Fruit fly (Drosophila melanogaster) whole organism, embryonic: Measurements from ENCODE around the gene Hpd.

Experiments used
- Adf1 ChIP-seq: fragments of 200-800 bp; sonication (Bioruptor generic); IDR thresholded peaks from 2 replicates; pipeline ENCODE4 v1.3.6; 2022; ENCODE audit warnings: missing biosample characterization, missing genetic modification characterization
- Aef1 ChIP-seq: fragments of 200-800 bp; sonication (Bioruptor generic); IDR thresholded peaks from 3 replicates; pipeline ENCODE4 v1.3.6; 2022; ENCODE audit warnings: missing biosample characterization, missing genetic modification characterization
- Awh ChIP-seq: fragments of 200-800 bp; sonication (Bioruptor generic); IDR thresholded peaks from 2 replicates; pipeline ENCODE4, ENCODE4 v1.3.6; 2022; ENCODE audit warnings: missing biosample characterization, missing genetic modification characterization
- BtbVII ChIP-seq: fragments of 200-800 bp; sonication (Bioruptor generic); optimal IDR thresholded peaks from 3 replicates; lab custom pipeline; 2017; ENCODE audit warnings: missing biosample characterization, mild to moderate bottlenecking, missing genetic modification characterization
- CG11398 ChIP-seq: fragments of 200-800 bp; sonication (Bioruptor generic); optimal IDR thresholded peaks from 2 replicates; lab custom pipeline; 2016; ENCODE audit warnings: missing biosample characterization, missing genetic modification characterization
- CG12659 ChIP-seq: fragments of 200-800 bp; sonication (Bioruptor generic); optimal IDR thresholded peaks from 3 replicates; lab custom pipeline; 2017; ENCODE audit warnings: mild to moderate bottlenecking, missing biosample characterization, missing genetic modification reagents, missing genetic modification characterization
- CG13624 ChIP-seq: fragments of 200-800 bp; sonication (Bioruptor generic); optimal IDR thresholded peaks from 2 replicates; lab custom pipeline; 2016; ENCODE audit warnings: missing biosample characterization, missing genetic modification characterization
- CG13775 ChIP-seq: fragments of 200-800 bp; sonication (Bioruptor generic); optimal IDR thresholded peaks from 3 replicates; lab custom pipeline; 2017; ENCODE audit warnings: missing biosample characterization, mild to moderate bottlenecking, missing genetic modification characterization
- CG14014 ChIP-seq: fragments of 200-800 bp; sonication (Bioruptor generic); IDR thresholded peaks from 2 replicates; pipeline ENCODE4 v1.3.6; 2022; ENCODE audit warnings: missing biosample characterization, missing genetic modification characterization
- CG14050 ChIP-seq: fragments of 200-800 bp; sonication (Bioruptor generic); IDR thresholded peaks from 3 replicates; pipeline ENCODE4 v1.3.6; 2022; ENCODE audit warnings: missing biosample characterization, missing genetic modification characterization
- CG14710 ChIP-seq: fragments of 200-800 bp; sonication (Bioruptor generic); optimal IDR thresholded peaks from 3 replicates; lab custom pipeline; 2019; ENCODE audit warnings: missing biosample characterization, mild to moderate bottlenecking, missing genetic modification characterization, moderate library complexity
- CG16813 ChIP-seq: fragments of 200-800 bp; sonication (Bioruptor generic); IDR thresholded peaks from 3 replicates; pipeline ENCODE4 v1.3.6; 2022; ENCODE audit warnings: missing biosample characterization, missing genetic modification characterization; ENCODE audit not compliant: partially characterized antibody
- CG1792 ChIP-seq: fragments of 200-800 bp; sonication (Bioruptor generic); optimal IDR thresholded peaks from 2 replicates; lab custom pipeline; 2016; ENCODE audit warnings: missing biosample characterization, missing genetic modification characterization
- CG18262 ChIP-seq: fragments of 200-800 bp; optimal IDR thresholded peaks from 3 replicates; lab custom pipeline; 2019; ENCODE audit warnings: missing biosample characterization, mild to moderate bottlenecking, missing genetic modification characterization, moderate library complexity
- CG2120 ChIP-seq: fragments of 200-800 bp; sonication (Bioruptor generic); optimal IDR thresholded peaks from 3 replicates; lab custom pipeline; 2016; ENCODE audit warnings: missing biosample characterization, missing genetic modification characterization
- CG34376 ChIP-seq: fragments of 200-800 bp; sonication (Bioruptor generic); optimal IDR thresholded peaks from 2 replicates; lab custom pipeline; 2018; ENCODE audit warnings: missing biosample characterization, mild to moderate bottlenecking, missing genetic modification characterization
- CG3847 ChIP-seq: fragments of 200-800 bp; sonication (Bioruptor generic); IDR thresholded peaks from 2 replicates; pipeline ENCODE4 v1.3.6; 2022; ENCODE audit warnings: missing biosample characterization, missing genetic modification characterization
- CG4617 ChIP-seq: fragments of 200-800 bp; sonication (Bioruptor generic); optimal IDR thresholded peaks from 3 replicates; lab custom pipeline; 2016; ENCODE audit warnings: missing biosample characterization, missing genetic modification characterization, borderline replicate concordance
- CG5245 ChIP-seq: fragments of 200-800 bp; sonication (Bioruptor generic); optimal IDR thresholded peaks from 3 replicates; lab custom pipeline; 2016; ENCODE audit warnings: missing biosample characterization, missing genetic modification characterization
- CG6272 ChIP-seq: fragments of 200-800 bp; sonication (Bioruptor generic); IDR thresholded peaks from 2 replicates; pipeline ENCODE4 v1.3.6; 2022; ENCODE audit warnings: missing biosample characterization, missing genetic modification characterization
- CG6813 ChIP-seq: fragments of 200-800 bp; sonication (Bioruptor generic); optimal IDR thresholded peaks from 2 replicates; lab custom pipeline; 2017; ENCODE audit warnings: missing biosample characterization, missing genetic modification characterization, mild to moderate bottlenecking, moderate library complexity, missing genetic modification reagents
- CG7839 ChIP-seq: fragments of 200-800 bp; sonication (Bioruptor generic); optimal IDR thresholded peaks from 3 replicates; lab custom pipeline; 2018; ENCODE audit warnings: missing biosample characterization, mild to moderate bottlenecking, missing genetic modification characterization, moderate library complexity
- D19B ChIP-seq: fragments of 200-800 bp; sonication (Bioruptor generic); optimal IDR thresholded peaks from 2 replicates; lab custom pipeline; 2017; ENCODE audit warnings: missing biosample characterization, mild to moderate bottlenecking, missing genetic modification characterization
- Dref ChIP-seq: fragments of 200-800 bp; sonication (Bioruptor generic); IDR thresholded peaks from 2 replicates; pipeline ENCODE4 v1.3.6; 2022; ENCODE audit warnings: missing biosample characterization, missing genetic modification characterization
- Gsc ChIP-seq: fragments of 200-800 bp; sonication (Bioruptor generic); IDR thresholded peaks from 2 replicates; pipeline ENCODE4 v1.3.6; 2022; ENCODE audit warnings: missing biosample characterization, missing genetic modification characterization
- H15 ChIP-seq: fragments of 200-800 bp; sonication (Bioruptor generic); IDR thresholded peaks from 3 replicates; pipeline ENCODE4 v1.3.6; 2022; ENCODE audit warnings: missing biosample characterization, missing genetic modification characterization
- Lim3 ChIP-seq: fragments of 200-800 bp; sonication (Bioruptor generic); IDR thresholded peaks from 2 replicates; pipeline ENCODE4 v1.3.6; 2022; ENCODE audit warnings: missing biosample characterization, missing genetic modification characterization
- MESR4 ChIP-seq: fragments of 200-800 bp; sonication (Bioruptor generic); optimal IDR thresholded peaks from 2 replicates; lab custom pipeline; 2018; ENCODE audit warnings: missing biosample characterization, mild to moderate bottlenecking, missing genetic modification characterization, moderate library complexity
- Mrtf ChIP-seq: fragments of 200-800 bp; sonication (Bioruptor generic); IDR thresholded peaks from 3 replicates; pipeline ENCODE4 v1.3.6; 2022; ENCODE audit warnings: missing biosample characterization, missing genetic modification characterization
- Nf-YC ChIP-seq: fragments of 200-800 bp; optimal IDR thresholded peaks from 3 replicates; lab custom pipeline; 2019; ENCODE audit warnings: missing biosample characterization, mild to moderate bottlenecking, missing genetic modification characterization, moderate library complexity
- Opbp ChIP-seq: fragments of 200-800 bp; sonication (Bioruptor generic); IDR thresholded peaks from 3 replicates; pipeline ENCODE4 v1.3.6; 2022; ENCODE audit warnings: missing biosample characterization, missing genetic modification characterization; ENCODE audit not compliant: partially characterized antibody
- Rx ChIP-seq: fragments of 200-800 bp; sonication (Bioruptor generic); IDR thresholded peaks from 2 replicates; pipeline ENCODE4 v1.3.6; 2022; ENCODE audit warnings: missing biosample characterization, missing genetic modification characterization
- Side ChIP-seq: fragments of 200-800 bp; sonication (Bioruptor generic); optimal IDR thresholded peaks from 2 replicates; lab custom pipeline; 2016; ENCODE audit warnings: missing biosample characterization, missing genetic modification characterization
- Sry-β ChIP-seq: fragments of 200-800 bp; sonication (Bioruptor generic); optimal IDR thresholded peaks from 2 replicates; lab custom pipeline; 2018; ENCODE audit warnings: missing biosample characterization, mild to moderate bottlenecking, missing genetic modification characterization, moderate library complexity
- Trl ChIP-seq, 3 experiments: fragments of >200 bp in 2 of 3; fragments of 200-800 bp in 1 of 3; sonication (Bioruptor generic) in 1 of 3; optimal IDR thresholded peaks; 2 replicates in 1 of 3; 3 replicates in 2 of 3; lab custom pipeline; 2016 to 2017; ENCODE audit warnings: missing biosample characterization in 1 of 3, missing genetic modification characterization in 1 of 3
- ash1 ChIP-seq: fragments of 200-800 bp; sonication (Bioruptor generic); optimal IDR thresholded peaks from 2 replicates; lab custom pipeline; 2018; ENCODE audit warnings: missing biosample characterization, mild to moderate bottlenecking, missing genetic modification characterization
- dpn ChIP-seq, 2 experiments: fragments of 200-800 bp; sonication (Bioruptor generic); optimal IDR thresholded peaks; 3 replicates each; lab custom pipeline; 2016; ENCODE audit warnings: missing biosample characterization in 2 of 2, missing genetic modification characterization in 2 of 2
- ewg ChIP-seq: fragments of 200-800 bp; sonication (Bioruptor generic); optimal IDR thresholded peaks from 3 replicates; lab custom pipeline; 2017; ENCODE audit warnings: mild to moderate bottlenecking, missing biosample characterization, missing genetic modification reagents, missing genetic modification characterization
- grau ChIP-seq: fragments of 200-800 bp; optimal IDR thresholded peaks from 3 replicates; lab custom pipeline; 2019; ENCODE audit warnings: missing biosample characterization, mild to moderate bottlenecking, missing genetic modification characterization, moderate library complexity
- hth ChIP-seq: fragments of >200 bp; optimal IDR thresholded peaks from 2 replicates; lab custom pipeline; 2017; ENCODE audit warnings: inconsistent platforms
- knrl ChIP-seq: fragments of 200-800 bp; sonication (Bioruptor generic); IDR thresholded peaks from 3 replicates; pipeline ENCODE4 v1.3.6; 2022; ENCODE audit warnings: missing biosample characterization, missing genetic modification characterization; ENCODE audit not compliant: partially characterized antibody
- lbe ChIP-seq: fragments of 200-800 bp; sonication (Bioruptor generic); optimal IDR thresholded peaks from 2 replicates; lab custom pipeline; 2016; ENCODE audit warnings: missing biosample characterization, mild to moderate bottlenecking, missing genetic modification characterization
- stc ChIP-seq: fragments of 200-800 bp; sonication (Bioruptor generic); IDR thresholded peaks from 2 replicates; pipeline ENCODE4 v1.3.6; 2022; ENCODE audit warnings: missing biosample characterization, missing genetic modification characterization
- sug ChIP-seq: fragments of 200-800 bp; optimal IDR thresholded peaks from 2 replicates; lab custom pipeline; 2019; ENCODE audit warnings: missing biosample characterization, mild to moderate bottlenecking, missing genetic modification characterization, moderate library complexity
- tio ChIP-seq: fragments of 200-800 bp; sonication (Bioruptor generic); optimal IDR thresholded peaks from 2 replicates; lab custom pipeline; 2017; ENCODE audit warnings: missing biosample characterization, missing genetic modification characterization, inconsistent platforms
- ttk ChIP-seq: fragments of 200-800 bp; sonication (Bioruptor generic); IDR thresholded peaks from 2 replicates; pipeline ENCODE4 v2.1.2; 2022; ENCODE audit warnings: missing biosample characterization, missing genetic modification characterization
- unpg ChIP-seq: fragments of 200-800 bp; sonication (Bioruptor generic); optimal IDR thresholded peaks from 3 replicates; lab custom pipeline; 2018; ENCODE audit warnings: missing biosample characterization, mild to moderate bottlenecking, missing genetic modification characterization, moderate library complexity
- zfh2 ChIP-seq: fragments of 200-800 bp; sonication (Bioruptor generic); optimal IDR thresholded peaks from 2 replicates; lab custom pipeline; 2016; ENCODE audit warnings: missing biosample characterization, missing genetic modification characterization

Gene Hpd

DNA sequence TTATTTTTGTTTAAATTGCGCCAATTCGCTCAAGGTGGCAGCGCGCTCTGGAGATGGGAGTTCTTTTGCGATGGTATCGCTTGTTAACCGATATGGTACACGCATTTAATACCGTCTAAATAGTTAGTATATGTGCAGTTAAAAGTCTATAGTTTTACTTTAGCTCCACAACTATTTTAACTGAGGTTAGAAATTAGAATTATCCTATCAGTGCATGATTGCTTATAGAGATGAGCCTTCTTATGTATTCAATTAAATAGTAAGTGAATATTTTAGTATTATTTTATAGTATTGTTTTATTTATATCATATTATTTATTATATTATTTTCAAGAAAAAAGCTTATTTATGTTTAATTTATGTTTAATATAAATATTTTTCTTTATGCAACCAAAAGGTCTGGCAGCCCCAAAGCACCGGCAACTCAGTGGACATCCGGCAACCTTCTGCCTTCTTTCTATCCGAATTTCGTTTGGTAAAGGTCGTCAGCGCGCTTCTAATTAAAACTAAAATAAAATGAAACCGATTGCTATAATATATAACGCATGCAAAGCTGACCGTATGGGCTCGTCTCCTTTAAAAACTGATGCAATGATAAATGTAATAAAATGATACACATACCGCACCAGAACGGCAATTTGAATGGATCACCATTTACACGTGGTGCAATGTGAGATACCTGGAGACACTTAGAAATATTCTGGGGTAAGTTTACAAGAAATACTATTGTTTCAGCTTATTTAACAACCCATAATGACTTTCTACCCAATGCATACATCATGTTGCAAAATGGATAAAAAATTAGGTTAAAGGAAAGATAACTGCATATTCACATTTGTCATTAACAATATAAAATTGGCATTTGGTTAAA is 13.4 kb upstream of the Hpd start, which contains the start of gene CG5199 (continued):
- TF ChIP-seq Dref (GFP tag; lab: Robert Waterston, UW), result peak; percentile 26; the same call in 1 of the 2 replicates
- TF ChIP-seq dpn (GFP tag; optimal IDR thresholded peaks at IDR 0.05; lab: Kevin White, UChicago), result peak; percentile 12 to 53
- TF ChIP-seq CG14710 (tag; lab: Kevin White, UChicago), result peak; percentile 86
- no peak for TF ChIP-seq CG13624 (GFP tag; lab: Kevin White, UChicago)
- TF ChIP-seq Opbp (GFP tag; lab: Robert Waterston, UW), result peak; percentile 82
- TF ChIP-seq CG12659 (GFP tag; lab: Kevin White, UChicago), result peak; percentile 77
- peak; percentile 53 for TF ChIP-seq zfh2 (GFP tag; lab: Kevin White, UChicago)
- TF ChIP-seq knrl, result peak; percentile 80
- TF ChIP-seq hth (lab: Kevin White, UChicago), result no peak
- TF ChIP-seq Sry-β (GFP tag; lab: Kevin White, UChicago), result peak; percentile 37
- TF ChIP-seq CG14014 (GFP tag; lab: Robert Waterston, UW), result no peak
- TF ChIP-seq Aef1, result no peak; the same call in 1 of the 3 replicates
- no peak for TF ChIP-seq Gsc
- TF ChIP-seq CG1792, result peak; percentile 2
- peak; percentile 57 for TF ChIP-seq sug (tag; lab: Kevin White, UChicago)
- peak; percentile 37 for TF ChIP-seq CG6813
- TF ChIP-seq CG4617, result peak; percentile 48
- TF ChIP-seq CG18262 (tag; lab: Kevin White, UChicago), result peak; percentile 87
- peak; percentile 59; the same call in 1 of the 2 replicates for TF ChIP-seq ttk (GFP tag; lab: Robert Waterston, UW)
- peak; percentile 67 for TF ChIP-seq tio
- no peak for TF ChIP-seq CG5245 (GFP tag; lab: Kevin White, UChicago)
- peak; percentile 62 for TF ChIP-seq CG2120
- no peak for TF ChIP-seq Adf1
- TF ChIP-seq CG13775 (GFP tag; lab: Kevin White, UChicago), result peak; percentile 85
- peak; percentile 64; the same call in 1 of the 2 replicates for TF ChIP-seq CG3847
- TF ChIP-seq CG7839 (tag; lab: Kevin White, UChicago), result peak; percentile 58
- TF ChIP-seq Trl (optimal IDR thresholded peaks at IDR 0.05; lab: Kevin White, UChicago), result no peak
- peak; percentile 10 for TF ChIP-seq Trl (GFP tag; optimal IDR thresholded peaks at IDR 0.05; lab: Kevin White, UChicago)
- no peak for TF ChIP-seq CG14050
- TF ChIP-seq ewg (GFP tag; lab: Kevin White, UChicago), result peak; percentile 29
- peak; percentile 90 for TF ChIP-seq MESR4 (GFP tag; lab: Kevin White, UChicago)
- TF ChIP-seq CG11398 (GFP tag; lab: Kevin White, UChicago), result no peak
- no peak for TF ChIP-seq Awh (GFP tag; lab: Robert Waterston, UW)
- TF ChIP-seq CG6272, result peak; percentile 78
- peak; percentile 39; the same call in 1 of the 3 replicates for TF ChIP-seq H15 (GFP tag; lab: Robert Waterston, UW)
- TF ChIP-seq Side (GFP tag; lab: Kevin White, UChicago), result no peak
- peak; percentile 36; the same call in 1 of the 2 replicates for TF ChIP-seq Rx (GFP tag; lab: Robert Waterston, UW)
- peak; percentile 68; the same call in 2 of the 3 replicates for TF ChIP-seq Mrtf (GFP tag; lab: Robert Waterston, UW)
- peak; percentile 75 for TF ChIP-seq Nf-YC (tag; lab: Kevin White, UChicago)
- TF ChIP-seq CG16813 (GFP tag; lab: Robert Waterston, UW), result peak; percentile 89
- TF ChIP-seq D19B (GFP tag; lab: Kevin White, UChicago), result peak; percentile 89
- peak; percentile 46 for TF ChIP-seq BtbVII
- TF ChIP-seq grau (tag; lab: Kevin White, UChicago), result peak; percentile 76
- TF ChIP-seq CG34376 (GFP tag; lab: Kevin White, UChicago), result no peak
- TF ChIP-seq unpg, result peak; percentile 66
- no peak for TF ChIP-seq Lim3 (GFP tag; lab: Robert Waterston, UW)
- TF ChIP-seq stc (GFP tag; lab: Robert Waterston, UW), result no peak
- no peak for TF ChIP-seq ash1 (GFP tag; lab: Kevin White, UChicago)
- peak; percentile 1 for TF ChIP-seq lbe (GFP tag; lab: Kevin White, UChicago)
